Worm (Caenorhabditis elegans) whole organism, young adult: Measurements from ENCODE around the gene nmat-1.

Experiments used
- F33H1.4 ChIP-seq: fragments of 200-800 bp; sonication (Bioruptor generic); IDR thresholded peaks from 2 replicates; pipeline ENCODE4 v1.3.6; 2022; ENCODE audit warnings: missing genetic modification reagents, missing genetic modification characterization, missing compliant biosample characterization
- T07F8.4 ChIP-seq: sonication (generic microtip); optimal IDR thresholded peaks from 2 replicates; lab custom pipeline; 2016; ENCODE audit warnings: mild to moderate bottlenecking, missing genetic modification characterization, moderate library complexity, missing compliant biosample characterization
- efl-1 ChIP-seq: fragments of 150-350 bp; optimal IDR thresholded peaks from 2 replicates; lab custom pipeline; 2014; ENCODE audit warnings: missing biosample characterization, missing genetic modification reagents, missing genetic modification characterization
- madf-6 ChIP-seq: fragments of 200-800 bp; sonication (Bioruptor generic); IDR thresholded peaks from 2 replicates; pipeline ENCODE4 v1.3.6; 2022; ENCODE audit warnings: missing genetic modification reagents, missing genetic modification characterization, missing compliant biosample characterization
- sptf-2 ChIP-seq: fragments of 200-800 bp; sonication (Bioruptor generic); optimal IDR thresholded peaks from 2 replicates; lab custom pipeline; 2018; ENCODE audit warnings: mild to moderate bottlenecking, missing genetic modification characterization, missing compliant biosample characterization
- zim-3 ChIP-seq: sonication (generic microtip); optimal IDR thresholded peaks from 2 replicates; lab custom pipeline; 2017; ENCODE audit warnings: mild to moderate bottlenecking, missing genetic modification characterization, moderate library complexity, missing compliant biosample characterization

ce11 chrX:11965663-11966304 is 52.1 kb downstream of the nmat-1 start, which contains the start of gene sams-1:
- no peak for TF ChIP-seq F33H1.4 (GFP tag; lab: Robert Waterston, UW)
- no peak for TF ChIP-seq T07F8.4 (tag; lab: Kevin White, UChicago)
- no peak for TF ChIP-seq zim-3 (tag; lab: Kevin White, UChicago)
- TF ChIP-seq madf-6: no peak
- TF ChIP-seq efl-1 (GFP tag; lab: Kevin White, UChicago): no peak
- TF ChIP-seq sptf-2: no peak
